Worm (Caenorhabditis elegans) whole organism, midembryonic: ENCODE data around the gene C07A4.2.

ENCODE experiments used
- T22C8.4 ChIP-seq: fragments of 200-800 bp; sonication (Bioruptor generic); IDR thresholded peaks from 2 replicates; pipeline ENCODE4 v1.3.6; 2022; ENCODE audit warnings: missing genetic modification characterization, missing compliant biosample characterization
- flt-1 ChIP-seq: fragments of 200-800 bp; sonication (Bioruptor generic); IDR thresholded peaks from 2 replicates; pipeline ENCODE4 v1.3.6; 2022; ENCODE audit warnings: missing genetic modification characterization, missing compliant biosample characterization
- med-1 ChIP-seq: sonication (generic microtip); optimal IDR thresholded peaks from 2 replicates; lab custom pipeline; 2017; ENCODE audit warnings: missing genetic modification characterization, mild to moderate bottlenecking, missing compliant biosample characterization, antibody characterized with exemption, missing genetic modification reagents; ENCODE audit not compliant: insufficient read depth
- tab-1 ChIP-seq: fragments of 200-800 bp; sonication (Bioruptor generic); IDR thresholded peaks from 2 replicates; pipeline ENCODE4 v1.3.6; 2022; ENCODE audit warnings: missing genetic modification characterization, missing compliant biosample characterization
- ztf-23 ChIP-seq: fragments of 200-800 bp; sonication (Bioruptor generic); IDR thresholded peaks from 2 replicates; pipeline ENCODE4 v1.3.6; 2022; ENCODE audit warnings: missing genetic modification reagents, missing genetic modification characterization, missing compliant biosample characterization
- ztf-29 ChIP-seq: fragments of 200-800 bp; sonication (Bioruptor generic); IDR thresholded peaks from 2 replicates; pipeline ENCODE4 v1.3.6; 2022; ENCODE audit warnings: missing genetic modification reagents, missing genetic modification characterization, missing compliant biosample characterization

DNA sequence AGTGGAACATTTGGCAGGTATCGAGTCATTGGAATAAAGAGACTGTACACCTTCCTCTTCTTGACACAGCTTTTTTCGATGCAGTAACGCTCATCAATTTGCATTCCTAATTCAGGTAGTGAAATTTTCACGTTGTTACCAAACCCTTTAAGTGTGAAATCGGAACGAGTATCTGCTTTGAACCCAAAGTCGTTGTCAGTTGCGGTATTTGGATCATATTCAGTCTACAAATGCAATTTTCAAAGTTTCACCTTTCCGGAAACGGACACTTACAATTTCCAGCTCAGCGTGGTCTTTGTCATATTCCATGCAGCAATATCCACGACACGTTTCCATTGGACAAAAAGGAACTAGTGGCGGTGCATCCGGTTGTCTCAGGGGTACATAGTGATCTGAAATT lies 10.6 kb downstream of the C07A4.2 start:
- TF ChIP-seq ztf-29 (GFP tag; lab: Robert Waterston, UW): no peak
- no peak for TF ChIP-seq ztf-23 (GFP tag; lab: Robert Waterston, UW)
- no peak for TF ChIP-seq tab-1 (GFP tag; lab: Robert Waterston, UW)
- no peak for TF ChIP-seq flt-1 (GFP tag; lab: Robert Waterston, UW)
- no peak for TF ChIP-seq med-1
- TF ChIP-seq T22C8.4 (GFP tag; lab: Robert Waterston, UW): no peak
